Worm (Caenorhabditis elegans) whole organism, young adult: ENCODE measurements around the gene rgs-10.
A peak's percentile ranks its signal among the peaks of the same experiment; 100 is the strongest.

Experiments
- B0035.1 ChIP-seq: sonication (generic microtip); optimal IDR thresholded peaks from 2 replicates; lab custom pipeline; 2016; ENCODE audit warnings: missing genetic modification characterization, mild to moderate bottlenecking, missing compliant biosample characterization, missing genotype, missing genetic modification reagents
- C06A6.2 ChIP-seq: fragments of 200-800 bp; sonication (Bioruptor generic); conservative IDR thresholded peaks from 2 replicates; pipeline ENCODE4 v1.3.6; 2022; ENCODE audit warnings: missing genetic modification characterization, missing compliant biosample characterization
- C17E4.6 ChIP-seq: fragments of 200-800 bp; sonication (Bioruptor generic); IDR thresholded peaks from 2 replicates; pipeline ENCODE4 v1.3.6; 2022; ENCODE audit warnings: missing genetic modification reagents, missing genetic modification characterization, missing compliant biosample characterization
- D2030.7 ChIP-seq: fragments of 200-800 bp; sonication (Bioruptor generic); IDR thresholded peaks from 2 replicates; pipeline ENCODE4 v1.3.6; 2022; ENCODE audit warnings: missing genetic modification reagents, missing genetic modification characterization, missing compliant biosample characterization
- F23B12.7 ChIP-seq: sonication (generic microtip); optimal IDR thresholded peaks from 2 replicates; lab custom pipeline; 2017; ENCODE audit warnings: missing genetic modification characterization, mild to moderate bottlenecking, missing compliant biosample characterization, antibody characterized with exemption, moderate library complexity; ENCODE audit not compliant: insufficient read depth
- F55B11.4 ChIP-seq: sonication (generic microtip); optimal IDR thresholded peaks from 2 replicates; lab custom pipeline; 2016; ENCODE audit warnings: missing compliant biosample characterization, missing genetic modification characterization, borderline replicate concordance; ENCODE audit not compliant: insufficient read depth
- F57A8.1 ChIP-seq: fragments of 200-800 bp; sonication (Bioruptor generic); optimal IDR thresholded peaks from 2 replicates; lab custom pipeline; 2018; ENCODE audit warnings: mild to moderate bottlenecking, missing genetic modification characterization, moderate library complexity, missing compliant biosample characterization
- F57C9.4 ChIP-seq: sonication (generic microtip); optimal IDR thresholded peaks from 2 replicates; lab custom pipeline; 2017; ENCODE audit warnings: mild to moderate bottlenecking, missing genetic modification characterization, missing compliant biosample characterization
- Y79H2A.3 ChIP-seq: fragments of 200-800 bp; sonication (Bioruptor generic); conservative IDR thresholded peaks from 2 replicates; pipeline ENCODE4 v1.3.6; 2022; ENCODE audit warnings: missing genetic modification reagents, missing genetic modification characterization, missing compliant biosample characterization
- athp-1 ChIP-seq: sonication (generic microtip); optimal IDR thresholded peaks from 2 replicates; lab custom pipeline; 2017; ENCODE audit warnings: mild to moderate bottlenecking, missing genetic modification characterization, missing compliant biosample characterization
- ceh-91 ChIP-seq: fragments of 200-800 bp; sonication (Bioruptor generic); IDR thresholded peaks from 2 replicates; pipeline ENCODE4 v1.3.6; 2022; ENCODE audit warnings: missing genetic modification reagents, missing genetic modification characterization, missing compliant biosample characterization
- dox-1 ChIP-seq: fragments of 200-800 bp; sonication (Bioruptor generic); IDR thresholded peaks from 2 replicates; pipeline ENCODE4 v1.3.6; 2022; ENCODE audit warnings: missing genetic modification reagents, missing genetic modification characterization, missing compliant biosample characterization
- dpff-1 ChIP-seq: sonication (generic microtip); optimal IDR thresholded peaks from 2 replicates; lab custom pipeline; 2017; ENCODE audit warnings: mild to moderate bottlenecking, missing genetic modification characterization, missing compliant biosample characterization
- ets-4 ChIP-seq: fragments of 200-800 bp; sonication (Bioruptor generic); optimal IDR thresholded peaks from 2 replicates; lab custom pipeline; 2018; ENCODE audit warnings: mild to moderate bottlenecking, missing genetic modification characterization, missing compliant biosample characterization
- him-1 ChIP-seq: sonication (generic microtip); optimal IDR thresholded peaks from 2 replicates; lab custom pipeline; 2016; ENCODE audit warnings: missing genotype, missing genetic modification reagents, missing genetic modification characterization, missing compliant biosample characterization
- hlh-12 ChIP-seq: sonication (generic microtip); optimal IDR thresholded peaks from 2 replicates; lab custom pipeline; 2016; ENCODE audit warnings: missing genetic modification characterization, missing compliant biosample characterization
- hlh-26 ChIP-seq: fragments of 200-800 bp; sonication (Bioruptor generic); conservative IDR thresholded peaks from 2 replicates; pipeline ENCODE4 v1.3.6; 2022; ENCODE audit warnings: missing genetic modification reagents, missing genetic modification characterization, missing compliant biosample characterization
- hrde-1 ChIP-seq: sonication (generic microtip); optimal IDR thresholded peaks from 2 replicates; lab custom pipeline; 2016; ENCODE audit warnings: missing genetic modification characterization, mild to moderate bottlenecking, missing compliant biosample characterization, moderate library complexity, missing genotype, missing genetic modification reagents, borderline replicate concordance
- lag-1 ChIP-seq: fragments of 200-800 bp; sonication (Bioruptor generic); IDR thresholded peaks from 2 replicates; pipeline ENCODE4 v1.3.6; 2022; ENCODE audit warnings: missing genetic modification reagents, missing genetic modification characterization, missing compliant biosample characterization
- let-526 ChIP-seq: fragments of 200-800 bp; sonication (Bioruptor generic); IDR thresholded peaks from 2 replicates; pipeline ENCODE4 v1.3.6; 2022; ENCODE audit warnings: missing genetic modification reagents, missing genetic modification characterization, missing compliant biosample characterization
- let-607 ChIP-seq, 2 experiments: fragments of 200-800 bp in 1 of 2; sonication (Bioruptor generic) in 1 of 2; sonication (generic microtip) in 1 of 2; optimal IDR thresholded peaks; 2 replicates each; lab custom pipeline; 2016 to 2018; ENCODE audit warnings: mild to moderate bottlenecking in 2 of 2, missing compliant biosample characterization in 2 of 2, missing genetic modification characterization in 2 of 2, moderate library complexity in 2 of 2, missing genotype in 1 of 2
- lin-26 ChIP-seq: fragments of 200-800 bp; sonication (Bioruptor generic); IDR thresholded peaks from 2 replicates; pipeline ENCODE4 v1.3.6; 2022; ENCODE audit warnings: missing genetic modification reagents, missing genetic modification characterization, missing compliant biosample characterization
- lir-1 ChIP-seq: fragments of 200-800 bp; sonication (Bioruptor generic); conservative IDR thresholded peaks from 2 replicates; pipeline ENCODE4 v1.3.6; 2022; ENCODE audit warnings: missing genetic modification reagents, missing genetic modification characterization, missing compliant biosample characterization
- lsl-1 ChIP-seq: fragments of 200-800 bp; sonication (Bioruptor generic); optimal IDR thresholded peaks from 2 replicates; lab custom pipeline; 2018; ENCODE audit warnings: mild to moderate bottlenecking, missing genetic modification characterization, moderate library complexity, missing compliant biosample characterization
- madf-3 ChIP-seq: fragments of 200-800 bp; sonication (Bioruptor generic); IDR thresholded peaks from 2 replicates; pipeline ENCODE4 v1.3.6; 2022; ENCODE audit warnings: missing genetic modification reagents, missing genetic modification characterization, missing compliant biosample characterization
- madf-8 ChIP-seq: fragments of 200-800 bp; sonication (Bioruptor generic); conservative IDR thresholded peaks from 2 replicates; pipeline ENCODE4 v1.3.6; 2022; ENCODE audit warnings: missing genetic modification reagents, missing genetic modification characterization, missing compliant biosample characterization
- mcd-1 ChIP-seq: fragments of 200-800 bp; sonication (Bioruptor generic); IDR thresholded peaks from 2 replicates; pipeline ENCODE4 v1.3.6; 2022; ENCODE audit warnings: missing genetic modification reagents, missing genetic modification characterization, missing compliant biosample characterization
- nhr-80 ChIP-seq: sonication (generic microtip); optimal IDR thresholded peaks from 2 replicates; lab custom pipeline; 2016; ENCODE audit warnings: missing genetic modification characterization, missing compliant biosample characterization
- nhr-90 ChIP-seq: sonication (generic microtip); optimal IDR thresholded peaks from 2 replicates; lab custom pipeline; 2016; ENCODE audit warnings: missing genotype, mild to moderate bottlenecking, missing genetic modification characterization, missing compliant biosample characterization
- sea-2 ChIP-seq: fragments of 200-800 bp; sonication (Bioruptor generic); IDR thresholded peaks from 2 replicates; pipeline ENCODE4 v1.3.6; 2022; ENCODE audit warnings: missing genetic modification characterization, missing compliant biosample characterization
- snpc-1.3 ChIP-seq: sonication (generic microtip); optimal IDR thresholded peaks from 2 replicates; lab custom pipeline; 2017; ENCODE audit warnings: missing genetic modification characterization, mild to moderate bottlenecking, missing compliant biosample characterization, antibody characterized with exemption, moderate library complexity, missing genotype, missing genetic modification reagents; ENCODE audit not compliant: insufficient read depth
- snpc-3.4 ChIP-seq: sonication (generic microtip); optimal IDR thresholded peaks from 2 replicates; lab custom pipeline; 2017; ENCODE audit warnings: missing genetic modification characterization, mild to moderate bottlenecking, missing compliant biosample characterization, antibody characterized with exemption, moderate library complexity, missing genotype, missing genetic modification reagents
- snpc-4 ChIP-seq, 5 experiments: fragments of 150-350 bp in 1 of 5; sonication (generic microtip) in 4 of 5; optimal IDR thresholded peaks; 2 replicates each; lab custom pipeline; 2014 to 2018; ENCODE audit warnings: missing genetic modification characterization in 5 of 5, missing biosample characterization in 3 of 5, antibody characterized with exemption in 2 of 5, mild to moderate bottlenecking in 2 of 5, missing compliant biosample characterization in 2 of 5, missing genotype in 2 of 5, moderate library complexity in 2 of 5, missing genetic modification reagents in 1 of 5
- sptf-2 ChIP-seq: fragments of 200-800 bp; sonication (Bioruptor generic); optimal IDR thresholded peaks from 2 replicates; lab custom pipeline; 2018; ENCODE audit warnings: mild to moderate bottlenecking, missing genetic modification characterization, missing compliant biosample characterization
- unc-130 ChIP-seq: sonication (generic microtip); optimal IDR thresholded peaks from 2 replicates; lab custom pipeline; 2016; ENCODE audit warnings: missing genetic modification reagents, missing genetic modification characterization, missing compliant biosample characterization
- zfh-2 ChIP-seq: fragments of 200-800 bp; sonication (Bioruptor generic); conservative IDR thresholded peaks from 2 replicates; pipeline ENCODE4 v1.3.6; 2022; ENCODE audit warnings: missing genetic modification reagents, missing genetic modification characterization, missing compliant biosample characterization
- ztf-22 ChIP-seq: fragments of 200-800 bp; sonication (Bioruptor generic); optimal IDR thresholded peaks from 2 replicates; lab custom pipeline; 2018; ENCODE audit warnings: mild to moderate bottlenecking, missing genetic modification characterization, moderate library complexity, missing compliant biosample characterization
- ztf-25 ChIP-seq: fragments of 200-800 bp; sonication (Bioruptor generic); IDR thresholded peaks from 2 replicates; pipeline ENCODE4 v1.3.6; 2022; ENCODE audit warnings: missing genetic modification reagents, missing genetic modification characterization, missing compliant biosample characterization
- ztf-28 ChIP-seq: fragments of 200-800 bp; sonication (Bioruptor generic); IDR thresholded peaks from 2 replicates; pipeline ENCODE4 v1.3.6; 2022; ENCODE audit warnings: missing genetic modification reagents, missing genetic modification characterization, missing compliant biosample characterization
- ztf-6 ChIP-seq: fragments of 200-800 bp; sonication (Bioruptor generic); IDR thresholded peaks from 2 replicates; pipeline ENCODE4 v1.3.6; 2022; ENCODE audit warnings: missing genetic modification reagents, missing genetic modification characterization, missing compliant biosample characterization

The rgs-10 gene

ce11 chrX:14983274-14983673, 20.7 kb downstream of the rgs-10 start, which contains the start of gene rbg-1 (continued):
- TF ChIP-seq snpc-3.4 (tag; lab: Kevin White, UChicago), result no peak
- TF ChIP-seq F57C9.4, result no peak
- TF ChIP-seq dpff-1, result no peak
- peak; percentile 68 for TF ChIP-seq dox-1 (GFP tag; lab: Robert Waterston, UW)
- TF ChIP-seq ztf-22, result no peak
- no peak for TF ChIP-seq athp-1 (tag; lab: Kevin White, UChicago)
- TF ChIP-seq ztf-28 (GFP tag; lab: Robert Waterston, UW), result no peak

ce11 chrX:14988160-14988559, 25.6 kb downstream of the rgs-10 start:
- TF ChIP-seq zfh-2 (0 out of 2 replicates have a peak, but pooled peaks have one; percentile 25), snpc-4 (GFP tag; optimal IDR thresholded peaks at IDR 0.05; lab: Kevin White, UChicago) (peak; percentile 63), snpc-4 (tag; optimal IDR thresholded peaks at IDR 0.05; lab: Kevin White, UChicago) (peak in 2 of 4 experiments; percentile 87 to 90), mcd-1 (0 out of 2 replicates have a peak, but pooled peaks have one; percentile 9), sea-2 (GFP tag; lab: Robert Waterston, UW) (no peak), lin-26 (GFP tag; lab: Robert Waterston, UW) (no peak)

ce11 chrX:14991280-14991679, 28.7 kb downstream of the rgs-10 start, which contains the start of gene iglr-1:
TSS of gene iglr-1 (minus strand) at chrX:14991380.
- no peak for TF ChIP-seq lag-1 (GFP tag; lab: Robert Waterston, UW)
- TF ChIP-seq dox-1 (GFP tag; lab: Robert Waterston, UW), result no peak
- no peak for TF ChIP-seq hlh-26 (GFP tag; lab: Robert Waterston, UW)
- TF ChIP-seq sptf-2 (GFP tag; lab: Kevin White, UChicago), result no peak
- no peak for TF ChIP-seq lsl-1 (GFP tag; lab: Kevin White, UChicago)
- TF ChIP-seq him-1 (tag; lab: Kevin White, UChicago), result no peak
- TF ChIP-seq unc-130 (GFP tag; lab: Kevin White, UChicago), result no peak

ce11 chrX:14993744-14994143, 31.2 kb downstream of the rgs-10 start:
- TF ChIP-seq ztf-25 (GFP tag; lab: Robert Waterston, UW) (no peak), ztf-6 (GFP tag; lab: Robert Waterston, UW) (no peak), C17E4.6 (no peak), D2030.7 (GFP tag; lab: Robert Waterston, UW) (no peak), F23B12.7 (tag; lab: Kevin White, UChicago) (no peak), lir-1 (no peak), madf-8 (GFP tag; lab: Robert Waterston, UW) (no peak), unc-130 (GFP tag; lab: Kevin White, UChicago) (no peak), F55B11.4 (tag; lab: Kevin White, UChicago) (no peak), F57A8.1 (GFP tag; lab: Kevin White, UChicago) (no peak), ztf-28 (GFP tag; lab: Robert Waterston, UW) (no peak), snpc-1.3 (no peak), B0035.1 (no peak)

ce11 chrX:14999101-14999500, 36.5 kb downstream of the rgs-10 start, which contains the start of gene cutl-3:
TSS of gene cutl-3 (minus strand) at chrX:14999201.
- no peak for TF ChIP-seq let-607 (tag; optimal IDR thresholded peaks at IDR 0.05; lab: Kevin White, UChicago)
- no peak for TF ChIP-seq ztf-22
- TF ChIP-seq C06A6.2 (GFP tag; lab: Robert Waterston, UW), result no peak
- no peak for TF ChIP-seq let-526 (GFP tag; lab: Robert Waterston, UW)
- no peak for TF ChIP-seq ceh-91 (GFP tag; lab: Robert Waterston, UW)
- TF ChIP-seq nhr-90, result no peak
- no peak for TF ChIP-seq nhr-80
- no peak for TF ChIP-seq lag-1 (GFP tag; lab: Robert Waterston, UW)
- TF ChIP-seq madf-3, result no peak
- TF ChIP-seq Y79H2A.3 (GFP tag; lab: Robert Waterston, UW), result no peak
- TF ChIP-seq hrde-1 (tag; lab: Kevin White, UChicago), result no peak
- TF ChIP-seq zfh-2, result no peak
- no peak for TF ChIP-seq snpc-1.3
- TF ChIP-seq sptf-2 (GFP tag; lab: Kevin White, UChicago), result no peak
- TF ChIP-seq hlh-12 (tag; lab: Kevin White, UChicago), result no peak
- TF ChIP-seq ets-4 (GFP tag; lab: Kevin White, UChicago), result no peak
